Fruit fly (Drosophila melanogaster): Measurements from ENCODE around the gene CG5039.

Gene CG5039

DNA sequence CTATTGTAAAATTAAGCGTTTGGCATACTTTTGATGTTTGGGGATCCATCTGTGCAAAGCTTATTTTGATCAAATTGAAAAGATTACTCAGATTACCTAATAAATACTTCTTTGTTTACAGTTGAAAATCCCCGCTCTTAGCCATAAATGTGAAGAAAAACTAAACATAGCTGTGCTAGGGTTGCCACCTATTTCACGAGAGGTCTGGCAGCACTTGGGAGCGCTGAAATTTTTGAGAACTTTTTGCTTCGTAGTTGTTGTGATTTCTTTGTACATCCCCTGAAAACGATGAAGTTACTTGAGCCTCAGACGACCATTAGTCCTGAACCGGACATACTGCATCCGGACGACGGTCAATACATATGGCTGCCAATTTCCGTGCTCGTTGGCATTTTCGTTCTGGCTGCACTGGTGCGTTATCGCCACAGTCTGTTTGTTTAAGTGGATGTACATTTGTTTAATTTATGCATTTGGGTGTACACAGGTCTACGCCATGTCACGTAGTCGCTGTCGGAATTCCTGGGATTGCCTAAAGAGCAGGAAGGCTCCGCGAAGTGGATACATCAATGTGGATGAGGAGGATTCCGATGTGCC is at the start of gene CG5039, which contains the start of gene CG4730 (continued):
- peak; percentile 78 for TF ChIP-seq E2f2 (GFP tag; IDR thresholded peaks at IDR 0.05)
- no peak for TF ChIP-seq ara (GFP tag; IDR thresholded peaks at IDR 0.05)
- TF ChIP-seq stwl (tag; optimal IDR thresholded peaks at IDR 0.05), result peak; percentile 3
- TF ChIP-seq Abd-B (GFP tag; optimal IDR thresholded peaks at IDR 0.05), result peak; percentile 65
- TF ChIP-seq ssp (GFP tag; IDR thresholded peaks at IDR 0.05), result no peak
- no peak for TF ChIP-seq dpn (GFP tag; optimal IDR thresholded peaks at IDR 0.05)

DNA sequence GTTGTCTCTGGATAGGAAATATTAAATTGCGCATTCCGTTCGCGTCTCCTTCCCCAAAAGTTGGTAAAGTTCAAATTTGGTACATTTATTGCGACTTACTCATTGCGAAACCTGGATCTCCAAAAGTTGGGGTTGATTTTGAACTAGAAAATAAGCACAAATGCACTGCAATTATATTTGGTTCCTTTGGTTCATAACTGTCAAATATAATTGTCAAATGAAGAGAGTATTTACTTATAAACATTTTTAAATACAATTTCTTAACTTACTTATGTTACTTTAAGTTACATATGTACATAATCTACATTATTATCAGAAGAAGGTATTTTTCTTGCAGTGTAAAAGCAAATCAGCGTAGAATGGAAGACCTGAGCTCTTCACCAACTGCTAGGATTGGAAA is 47.9 kb upstream of the CG5039 start:
- TF ChIP-seq Atf6 (GFP tag; IDR thresholded peaks at IDR 0.05) (peak; percentile 17; the same call in 1 of the 2 replicates), CG17829 (tag; optimal IDR thresholded peaks at IDR 0.05) (peak; percentile 11), Vsx1 (GFP tag; optimal IDR thresholded peaks at IDR 0.05) (no peak), E2f1 (GFP tag; IDR thresholded peaks at IDR 0.05) (peak; percentile 43), CG18262 (tag; optimal IDR thresholded peaks at IDR 0.05) (no peak), sqz (GFP tag; optimal IDR thresholded peaks at IDR 0.05) (no peak), CG17328 (GFP tag; IDR thresholded peaks at IDR 0.05) (0 out of 2 replicates have a peak, but pooled peaks have one; percentile 27), CG5245 (GFP tag; optimal IDR thresholded peaks at IDR 0.05) (no peak), Asciz (GFP tag; optimal IDR thresholded peaks at IDR 0.05) (no peak), CG31441 (GFP tag; IDR thresholded peaks at IDR 0.05) (peak; percentile 42; the same call in 1 of the 2 replicates), CG10321 (GFP tag; IDR thresholded peaks at IDR 0.05) (no peak), ase (GFP tag; IDR thresholded peaks at IDR 0.05) (no peak), CG3065 (GFP tag; optimal IDR thresholded peaks at IDR 0.05) (no peak), grn (GFP tag; optimal IDR thresholded peaks at IDR 0.05) (no peak), hb (GFP tag; IDR thresholded peaks at IDR 0.05; ENCODE audit: partially characterized antibody) (no peak), hth (optimal IDR thresholded peaks at IDR 0.05) (no peak), CG13775 (GFP tag; optimal IDR thresholded peaks at IDR 0.05) (no peak), vvl (GFP tag; IDR thresholded peaks at IDR 0.05) (peak; percentile 38), pan (optimal IDR thresholded peaks at IDR 0.05) (no peak), pan (GFP tag; optimal IDR thresholded peaks at IDR 0.05 in 1 of 2, IDR thresholded peaks at IDR 0.05 in 1 of 2) (no peak), CG5953 (GFP tag; IDR thresholded peaks at IDR 0.05) (no peak), TFAM (GFP tag; optimal IDR thresholded peaks at IDR 0.05) (no peak), CG17359 (tag; optimal IDR thresholded peaks at IDR 0.05) (peak; percentile 43), CG10979 (tag; optimal IDR thresholded peaks at IDR 0.05) (peak; percentile 19), br (optimal IDR thresholded peaks at IDR 0.05) (no peak), Elba2 (GFP tag; optimal IDR thresholded peaks at IDR 0.05) (no peak), CG10147 (GFP tag; optimal IDR thresholded peaks at IDR 0.05) (peak; percentile 25), kni (GFP tag; optimal IDR thresholded peaks at IDR 0.05) (no peak), vfl (GFP tag; optimal IDR thresholded peaks at IDR 0.05) (no peak), nerfin-1 (tag; optimal IDR thresholded peaks at IDR 0.05) (no peak), Meics (GFP tag; optimal IDR thresholded peaks at IDR 0.05) (no peak), Xrp1 (GFP tag; IDR thresholded peaks at IDR 0.05) (peak; percentile 48; the same call in 1 of the 2 replicates), CG12769 (tag; optimal IDR thresholded peaks at IDR 0.05) (peak; percentile 45), sens (GFP tag) (no peak), CG10565 (GFP tag; optimal IDR thresholded peaks at IDR 0.05) (no peak), cg (GFP tag; optimal IDR thresholded peaks at IDR 0.05) (no peak), CG13287 (GFP tag; IDR thresholded peaks at IDR 0.05; ENCODE audit: partially characterized antibody) (no peak), fu2 (GFP tag; optimal IDR thresholded peaks at IDR 0.05) (no peak), Fer3 (tag; optimal IDR thresholded peaks at IDR 0.05) (peak; percentile 54), CG11695 (GFP tag; IDR thresholded peaks at IDR 0.05) (peak; percentile 23; the same call in 1 of the 3 replicates), HHEX (GFP tag; optimal IDR thresholded peaks at IDR 0.05) (no peak), ftz-f1 (GFP tag; optimal IDR thresholded peaks at IDR 0.05) (no peak), Six4 (GFP tag; optimal IDR thresholded peaks at IDR 0.05) (no peak), CG6765 (GFP tag; optimal IDR thresholded peaks at IDR 0.05) (no peak)

Measured in whole organism, embryonic.